Worm (Caenorhabditis elegans) whole organism, L3 larva: ENCODE results near the gene dpy-30.

Experiments
- aly-2 ChIP-seq: fragments of 150-350 bp; optimal IDR thresholded peaks from 2 replicates; lab custom pipeline; 2014; ENCODE audit warnings: missing biosample characterization, missing genetic modification characterization
- ama-1 ChIP-seq: fragments of 150-350 bp; optimal IDR thresholded peaks from 2 replicates; lab custom pipeline; 2018
- elt-2 ChIP-seq: sonication (generic microtip); optimal IDR thresholded peaks from 2 replicates; lab custom pipeline; 2016; ENCODE audit warnings: missing genetic modification reagents, mild to moderate bottlenecking, missing genetic modification characterization, missing compliant biosample characterization
- fkh-2 ChIP-seq: fragments of 150-350 bp; optimal IDR thresholded peaks from 2 replicates; lab custom pipeline; 2014; ENCODE audit warnings: missing biosample characterization, missing genetic modification reagents, missing genetic modification characterization
- jun-1 ChIP-seq: fragments of 150-350 bp; optimal IDR thresholded peaks from 2 replicates; lab custom pipeline; 2014; ENCODE audit warnings: missing biosample characterization, missing genetic modification reagents, missing genetic modification characterization
- lin-15B ChIP-seq: fragments of 150-350 bp; optimal IDR thresholded peaks from 2 replicates; lab custom pipeline; 2014; ENCODE audit warnings: missing biosample characterization, missing genetic modification characterization
- nhr-76 ChIP-seq: fragments of 150-350 bp; sonication (generic microtip); optimal IDR thresholded peaks from 5 replicates; lab custom pipeline; 2014; ENCODE audit warnings: missing biosample characterization, missing genetic modification characterization
- nhr-77 ChIP-seq: fragments of 150-350 bp; optimal IDR thresholded peaks from 2 replicates; lab custom pipeline; 2014; ENCODE audit warnings: missing biosample characterization, missing genetic modification characterization
- skn-1 ChIP-seq: fragments of 150-350 bp; optimal IDR thresholded peaks from 2 replicates; lab custom pipeline; 2014; ENCODE audit warnings: missing biosample characterization, missing genetic modification characterization
- unc-62 ChIP-seq: fragments of 150-350 bp; sonication (generic microtip); optimal IDR thresholded peaks from 4 replicates; lab custom pipeline; 2014; ENCODE audit warnings: missing biosample characterization, missing genetic modification reagents, missing genetic modification characterization
- zag-1 ChIP-seq: fragments of 150-350 bp; optimal IDR thresholded peaks from 2 replicates; lab custom pipeline; 2014; ENCODE audit warnings: missing biosample characterization, missing genetic modification characterization

DNA sequence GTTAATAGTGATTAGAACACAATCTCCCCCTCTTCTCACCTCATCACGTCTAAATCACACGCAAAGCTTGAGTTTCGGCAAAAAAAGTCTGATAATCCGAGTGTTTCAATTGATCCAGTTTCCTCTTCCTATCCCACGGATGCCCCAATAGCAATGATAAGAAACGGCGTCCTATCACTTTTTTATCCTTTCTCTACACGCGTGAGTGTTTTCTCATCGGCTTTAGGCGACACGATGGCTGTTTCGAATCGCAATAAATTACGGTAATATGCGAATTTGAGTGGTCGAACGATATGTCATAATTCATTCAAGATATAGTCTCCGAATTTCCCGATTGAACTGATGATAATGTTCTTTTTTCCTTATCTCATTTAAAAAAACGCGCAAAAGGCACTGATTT, 8.2 kb downstream of the dpy-30 start:
- TF ChIP-seq lin-15B (tag; lab: Kevin White, UChicago) (no peak), unc-62 (GFP tag; lab: Kevin White, UChicago) (no peak), nhr-76 (tag; lab: Kevin White, UChicago) (no peak), aly-2 (tag; lab: Kevin White, UChicago) (no peak), skn-1 (tag; lab: Kevin White, UChicago) (no peak), nhr-77 (no peak), ama-1 (lab: Kevin White, UChicago) (no peak), jun-1 (tag; lab: Kevin White, UChicago) (no peak), zag-1 (no peak), elt-2 (tag; lab: Kevin White, UChicago) (no peak), fkh-2 (no peak)
